Fruit fly (Drosophila melanogaster): ENCODE results near the gene CG5377.

CG5377 gene

dm6 chr3R:22492767-22493166 is 24.8 kb upstream of the CG5377 start, which contains the start of gene tHMG2:
tHMG2 (plus strand) TSS chr3R:22492953.
- TF ChIP-seq psq (GFP tag; optimal IDR thresholded peaks at IDR 0.05) (no peak), GATAd (GFP tag; optimal IDR thresholded peaks at IDR 0.05) (no peak), brk (GFP tag; optimal IDR thresholded peaks at IDR 0.05) (no peak), Jra (GFP tag; optimal IDR thresholded peaks at IDR 0.05) (no peak), foxo (GFP tag; optimal IDR thresholded peaks at IDR 0.05) (no peak), HLH106 (tag; optimal IDR thresholded peaks at IDR 0.05) (no peak), sage (GFP tag; optimal IDR thresholded peaks at IDR 0.05) (no peak), sv (GFP tag; optimal IDR thresholded peaks at IDR 0.05) (no peak), Mio (GFP tag; optimal IDR thresholded peaks at IDR 0.05) (no peak), Hr78 (GFP tag; optimal IDR thresholded peaks at IDR 0.05) (no peak), CrebA (GFP tag; optimal IDR thresholded peaks at IDR 0.05; ENCODE audit: borderline replicate concordance) (no peak), dl (GFP tag; optimal IDR thresholded peaks at IDR 0.05; ENCODE audit: insufficient read depth in 1 of 2, partially characterized antibody in 2 of 2) (no peak), Dif (GFP tag; optimal IDR thresholded peaks at IDR 0.05; ENCODE audit: partially characterized antibody) (no peak), ey (GFP tag; optimal IDR thresholded peaks at IDR 0.05) (no peak), pan (optimal IDR thresholded peaks at IDR 0.05) (no peak), usp (GFP tag; optimal IDR thresholded peaks at IDR 0.05) (no peak), rgr (GFP tag; optimal IDR thresholded peaks at IDR 0.05) (no peak), woc (GFP tag; optimal IDR thresholded peaks at IDR 0.05) (no peak), Vsx2 (GFP tag; optimal IDR thresholded peaks at IDR 0.05; ENCODE audit: partially characterized antibody) (no peak)

DNA sequence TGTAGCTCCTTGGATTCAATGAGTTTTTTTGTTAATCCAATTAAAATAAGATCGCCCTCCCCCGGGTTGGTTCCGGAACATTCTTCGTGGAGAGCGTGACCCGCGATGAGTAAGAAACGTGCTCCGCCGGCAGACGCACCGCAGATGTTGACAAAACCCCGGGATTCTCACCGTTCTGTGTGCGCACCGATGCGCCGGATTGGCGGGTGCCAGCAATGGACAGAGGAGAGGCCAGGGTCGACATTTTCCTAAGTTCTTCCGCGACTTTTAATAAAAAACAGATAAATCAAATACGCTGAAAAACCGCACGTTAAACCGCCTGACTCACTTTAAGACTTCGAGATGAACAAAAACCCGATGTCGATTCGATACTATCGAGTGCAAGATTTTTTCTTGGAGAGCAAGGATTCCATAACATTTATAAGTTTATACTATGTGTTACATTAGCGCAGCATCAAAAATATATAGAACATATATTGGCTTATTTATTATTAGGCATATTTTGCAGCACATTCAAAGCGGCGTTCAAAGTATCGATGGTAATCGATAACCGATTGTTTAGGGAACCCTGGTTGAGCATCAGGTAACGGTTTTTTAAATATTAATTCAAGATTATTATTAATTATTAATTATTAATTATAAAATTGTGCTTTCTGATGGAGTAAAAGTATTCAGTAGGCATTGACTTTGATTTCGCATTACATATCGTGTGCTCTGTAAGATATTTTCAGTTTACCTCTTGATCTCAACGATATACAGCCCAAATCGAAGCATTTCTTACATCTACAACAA is 23.3 kb upstream of the CG5377 start, which contains the start of the genes CCT1 and tHMG1:
Gene CCT1, minus strand, starts transcription at position 352 of the 792 bp plus-strand sequence.
Gene tHMG1, plus strand, starts transcription at position 742 of the 792 bp plus-strand sequence.
- TF ChIP-seq Sp1 (GFP tag; optimal IDR thresholded peaks at IDR 0.05) (no peak), rgr (GFP tag; optimal IDR thresholded peaks at IDR 0.05) (no peak), CrebA (GFP tag; optimal IDR thresholded peaks at IDR 0.05; ENCODE audit: borderline replicate concordance) (no peak), sage (GFP tag; optimal IDR thresholded peaks at IDR 0.05) (peak; percentile 8), h (GFP tag; optimal IDR thresholded peaks at IDR 0.05) (peak; percentile 32), Jra (GFP tag; optimal IDR thresholded peaks at IDR 0.05) (peak; percentile 73), woc (GFP tag; optimal IDR thresholded peaks at IDR 0.05) (no peak), Mio (GFP tag; optimal IDR thresholded peaks at IDR 0.05) (no peak), Hr83 (GFP tag; optimal IDR thresholded peaks at IDR 0.05; ENCODE audit: poor library complexity, severe bottlenecking) (peak; percentile 40), HLH106 (tag; optimal IDR thresholded peaks at IDR 0.05) (peak; percentile 3), br (GFP tag; optimal IDR thresholded peaks at IDR 0.05) (no peak), CG9705 (GFP tag; optimal IDR thresholded peaks at IDR 0.05) (no peak), GATAd (GFP tag; optimal IDR thresholded peaks at IDR 0.05) (no peak)

DNA sequence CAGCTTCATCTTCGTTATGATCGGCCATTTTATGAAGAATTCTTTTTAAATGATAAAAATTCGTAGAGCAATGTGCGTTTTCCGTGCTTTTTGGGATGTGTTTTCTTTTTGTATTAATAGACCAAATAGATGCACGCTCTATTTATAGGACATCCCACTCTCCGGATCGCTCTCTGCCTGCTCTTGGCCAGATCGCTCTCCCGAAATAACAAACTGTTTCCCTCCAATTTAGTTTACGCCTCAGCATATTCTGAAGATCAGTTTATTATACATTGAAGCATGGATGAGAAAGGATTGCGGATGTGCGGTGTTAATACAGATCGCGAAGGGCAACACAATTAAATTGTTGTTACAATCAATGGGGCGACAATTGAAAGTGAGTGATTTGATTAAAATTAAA is 20.9 kb upstream of the CG5377 start, which contains the start of gene CG5376:
Gene CG5376, minus strand, starts transcription at position 101 of the 400 bp plus-strand sequence.
- TF ChIP-seq Dif (GFP tag; optimal IDR thresholded peaks at IDR 0.05; ENCODE audit: partially characterized antibody) (no peak), Jra (GFP tag; optimal IDR thresholded peaks at IDR 0.05) (no peak)

dm6 chr3R:22487037-22487492 is 19.1 kb upstream of the CG5377 start, which contains the start of gene Pfdn5:
Pfdn5 (plus strand) TSS chr3R:22487039.
- TF ChIP-seq Jra (GFP tag; optimal IDR thresholded peaks at IDR 0.05) (peak; percentile 73), Dif (GFP tag; optimal IDR thresholded peaks at IDR 0.05; ENCODE audit: partially characterized antibody) (peak; percentile 7), Rel (GFP tag; optimal IDR thresholded peaks at IDR 0.05) (no peak), Rel (tag; optimal IDR thresholded peaks at IDR 0.05) (peak; percentile 59), GATAd (GFP tag; optimal IDR thresholded peaks at IDR 0.05) (no peak), ey (GFP tag; optimal IDR thresholded peaks at IDR 0.05) (no peak), brk (GFP tag; optimal IDR thresholded peaks at IDR 0.05) (no peak), Vsx2 (GFP tag; optimal IDR thresholded peaks at IDR 0.05; ENCODE audit: partially characterized antibody) (no peak)

DNA sequence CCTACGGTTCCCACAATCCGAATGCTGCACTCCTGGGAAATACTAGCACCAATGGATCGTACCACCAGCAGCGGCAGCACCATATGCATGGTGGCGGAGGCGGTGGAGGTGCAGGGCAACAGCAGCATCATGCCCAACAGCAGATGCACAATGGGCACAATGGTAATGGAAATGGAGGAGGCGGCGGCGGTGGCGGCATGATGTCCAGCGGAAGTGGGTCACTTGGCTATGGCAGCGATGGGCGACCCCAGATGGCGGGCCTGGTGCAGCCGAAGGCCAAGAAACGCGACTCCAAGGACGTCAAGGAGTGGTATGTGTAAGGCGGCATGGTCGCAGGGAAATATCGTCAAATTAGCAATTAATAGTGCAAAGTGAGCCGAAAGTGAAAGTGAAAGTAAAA is 15.6 kb upstream of the CG5377 start:
- TF ChIP-seq N (GFP tag; optimal IDR thresholded peaks at IDR 0.05): no peak
- TF ChIP-seq ey (GFP tag; optimal IDR thresholded peaks at IDR 0.05): no peak
- TF ChIP-seq pan (optimal IDR thresholded peaks at IDR 0.05): no peak
- no peak for TF ChIP-seq Sp1 (GFP tag; optimal IDR thresholded peaks at IDR 0.05)
- TF ChIP-seq rgr (GFP tag; optimal IDR thresholded peaks at IDR 0.05): no peak
- TF ChIP-seq dsf (GFP tag; optimal IDR thresholded peaks at IDR 0.05; ENCODE audit: borderline replicate concordance): no peak
- TF ChIP-seq Rel (GFP tag; optimal IDR thresholded peaks at IDR 0.05): no peak
- TF ChIP-seq Rel (tag; optimal IDR thresholded peaks at IDR 0.05): no peak
- no peak for TF ChIP-seq woc (GFP tag; optimal IDR thresholded peaks at IDR 0.05)
- TF ChIP-seq psq (GFP tag; optimal IDR thresholded peaks at IDR 0.05): no peak
- no peak for TF ChIP-seq Abd-B (GFP tag; optimal IDR thresholded peaks at IDR 0.05)
- no peak for TF ChIP-seq fru (GFP tag; optimal IDR thresholded peaks at IDR 0.05)
